Worm (Caenorhabditis elegans) whole organism, early embryonic: Measurements from ENCODE around the gene srp-2.

Experiments used
- B0310.2 ChIP-seq: sonication (generic microtip); optimal IDR thresholded peaks from 2 replicates; lab custom pipeline; 2016; ENCODE audit warnings: mild to moderate bottlenecking, missing genetic modification characterization, missing compliant biosample characterization
- F13C5.2 ChIP-seq: sonication (generic microtip); optimal IDR thresholded peaks from 2 replicates; lab custom pipeline; 2017; ENCODE audit warnings: mild to moderate bottlenecking, missing genetic modification characterization, inconsistent platforms, missing compliant biosample characterization
- aly-1 ChIP-seq: sonication (generic microtip); optimal IDR thresholded peaks from 2 replicates; lab custom pipeline; 2016; ENCODE audit warnings: missing genetic modification characterization, missing compliant biosample characterization
- ama-1 ChIP-seq: fragments of 150-350 bp; optimal IDR thresholded peaks from 2 replicates; lab custom pipeline; 2014
- ceh-13 ChIP-seq: fragments of 200-800 bp; sonication (Bioruptor generic); optimal IDR thresholded peaks from 2 replicates; lab custom pipeline; 2018; ENCODE audit warnings: mild to moderate bottlenecking, missing genetic modification characterization, missing compliant biosample characterization
- ceh-36 ChIP-seq: sonication (generic microtip); optimal IDR thresholded peaks from 2 replicates; lab custom pipeline; 2016; ENCODE audit warnings: missing genetic modification characterization, inconsistent platforms, missing compliant biosample characterization
- ets-7 ChIP-seq: sonication (generic microtip); optimal IDR thresholded peaks from 2 replicates; lab custom pipeline; 2016; ENCODE audit warnings: missing genotype, missing genetic modification characterization, missing compliant biosample characterization
- flt-1 ChIP-seq: fragments of 200-800 bp; sonication (Bioruptor generic); IDR thresholded peaks from 2 replicates; pipeline ENCODE4 v1.3.6; 2022; ENCODE audit warnings: missing genetic modification characterization, missing compliant biosample characterization
- hmbx-1 ChIP-seq: sonication (generic microtip); optimal IDR thresholded peaks from 2 replicates; lab custom pipeline; 2016; ENCODE audit warnings: mild to moderate bottlenecking, missing genetic modification characterization, missing compliant biosample characterization
- hmg-4 ChIP-seq: fragments of 200-800 bp; sonication (Bioruptor generic); optimal IDR thresholded peaks from 2 replicates; lab custom pipeline; 2018; ENCODE audit warnings: mild to moderate bottlenecking, missing genetic modification characterization, missing compliant biosample characterization
- hnd-1 ChIP-seq: sonication (generic microtip); optimal IDR thresholded peaks from 2 replicates; lab custom pipeline; 2016; ENCODE audit warnings: missing genetic modification characterization, missing compliant biosample characterization
- pes-1 ChIP-seq: fragments of 200-800 bp; sonication (Bioruptor generic); IDR thresholded peaks from 2 replicates; pipeline ENCODE4 v1.3.6; 2022; ENCODE audit warnings: missing genetic modification reagents, missing genetic modification characterization, missing compliant biosample characterization
- scrt-1 ChIP-seq: fragments of 200-800 bp; sonication (Bioruptor generic); IDR thresholded peaks from 2 replicates; pipeline ENCODE4 v1.3.6; 2022; ENCODE audit warnings: missing genetic modification characterization, missing compliant biosample characterization
- sea-1 ChIP-seq: fragments of 200-800 bp; sonication (Bioruptor generic); conservative IDR thresholded peaks from 2 replicates; pipeline ENCODE4 v1.3.6; 2022; ENCODE audit warnings: missing genetic modification characterization, missing compliant biosample characterization
- tbx-11 ChIP-seq: fragments of 200-800 bp; sonication (Bioruptor generic); IDR thresholded peaks from 2 replicates; pipeline ENCODE4 v1.3.6; 2022; ENCODE audit warnings: missing genetic modification characterization, missing compliant biosample characterization
- tbx-37 ChIP-seq: fragments of 200-800 bp; sonication (Bioruptor generic); conservative IDR thresholded peaks from 2 replicates; pipeline ENCODE4 v1.3.6; 2022; ENCODE audit warnings: missing genetic modification reagents, missing genetic modification characterization, missing compliant biosample characterization
- tra-4 ChIP-seq: sonication (generic microtip); optimal IDR thresholded peaks from 2 replicates; lab custom pipeline; 2017; ENCODE audit warnings: missing genetic modification characterization, missing compliant biosample characterization

srp-2 gene

ce11 chrV:801555-802060 lies 39.2 kb downstream of the srp-2 start:
- TF ChIP-seq ama-1 (lab: Kevin White, UChicago), result no peak
- TF ChIP-seq tbx-11, result no peak
- no peak for TF ChIP-seq hmbx-1
- no peak for TF ChIP-seq pes-1 (GFP tag; lab: Robert Waterston, UW)
- no peak for TF ChIP-seq tra-4 (tag; lab: Kevin White, UChicago)
- TF ChIP-seq F13C5.2, result no peak
- TF ChIP-seq ets-7 (tag; lab: Kevin White, UChicago), result no peak
- no peak for TF ChIP-seq B0310.2
- no peak for TF ChIP-seq aly-1 (tag; lab: Kevin White, UChicago)
- TF ChIP-seq hmg-4 (GFP tag; lab: Kevin White, UChicago), result no peak
- TF ChIP-seq ceh-13 (GFP tag; lab: Kevin White, UChicago), result no peak
- TF ChIP-seq ceh-36 (tag; lab: Kevin White, UChicago), result no peak
- TF ChIP-seq scrt-1 (GFP tag; lab: Robert Waterston, UW), result no peak
- no peak for TF ChIP-seq hnd-1 (tag; lab: Kevin White, UChicago)
- TF ChIP-seq sea-1 (GFP tag; lab: Robert Waterston, UW), result no peak
- no peak for TF ChIP-seq tbx-37 (GFP tag; lab: Robert Waterston, UW)
- no peak for TF ChIP-seq flt-1

ce11 chrV:802726-803125 lies 40.3 kb downstream of the srp-2 start:
- TF ChIP-seq tra-4 (tag; lab: Kevin White, UChicago) (no peak), F13C5.2 (no peak), scrt-1 (GFP tag; lab: Robert Waterston, UW) (no peak), ama-1 (lab: Kevin White, UChicago) (no peak)

- TF ChIP-seq F13C5.2 (no peak), ama-1 (lab: Kevin White, UChicago) (no peak), aly-1 (tag; lab: Kevin White, UChicago) (no peak), tbx-37 (GFP tag; lab: Robert Waterston, UW) (no peak), scrt-1 (GFP tag; lab: Robert Waterston, UW) (no peak), sea-1 (GFP tag; lab: Robert Waterston, UW) (no peak), ceh-13 (GFP tag; lab: Kevin White, UChicago) (no peak), ceh-36 (tag; lab: Kevin White, UChicago) (no peak), ets-7 (tag; lab: Kevin White, UChicago) (no peak), pes-1 (GFP tag; lab: Robert Waterston, UW) (no peak), hmbx-1 (no peak), tbx-11 (no peak), hnd-1 (tag; lab: Kevin White, UChicago) (no peak), hmg-4 (GFP tag; lab: Kevin White, UChicago) (no peak)
Measured at ce11 chrV:803472-803871, 41.0 kb downstream of the srp-2 start.

ce11 chrV:804485-804884 lies 42.0 kb downstream of the srp-2 start, which contains the start of gene nhr-270:
nhr-270 (minus strand) TSS chrV:804741.
- no peak for TF ChIP-seq ets-7 (tag; lab: Kevin White, UChicago)
- no peak for TF ChIP-seq tbx-11
- TF ChIP-seq flt-1, result no peak
- TF ChIP-seq B0310.2, result no peak
- no peak for TF ChIP-seq hmbx-1
- no peak for TF ChIP-seq hnd-1 (tag; lab: Kevin White, UChicago)

ce11 chrV:808260-808659 lies 45.8 kb downstream of the srp-2 start:
- no peak for TF ChIP-seq ceh-13 (GFP tag; lab: Kevin White, UChicago)
- no peak for TF ChIP-seq aly-1 (tag; lab: Kevin White, UChicago)
- no peak for TF ChIP-seq ets-7 (tag; lab: Kevin White, UChicago)
- TF ChIP-seq hmg-4 (GFP tag; lab: Kevin White, UChicago), result no peak
- TF ChIP-seq hmbx-1, result no peak
- no peak for TF ChIP-seq pes-1 (GFP tag; lab: Robert Waterston, UW)
- TF ChIP-seq tbx-11, result no peak
- TF ChIP-seq F13C5.2, result no peak
- TF ChIP-seq scrt-1 (GFP tag; lab: Robert Waterston, UW), result no peak
- no peak for TF ChIP-seq tra-4 (tag; lab: Kevin White, UChicago)
- TF ChIP-seq ama-1 (lab: Kevin White, UChicago), result no peak
- TF ChIP-seq flt-1, result no peak

- TF ChIP-seq pes-1 (GFP tag; lab: Robert Waterston, UW) (no peak), ets-7 (tag; lab: Kevin White, UChicago) (no peak), tbx-11 (no peak), tbx-37 (GFP tag; lab: Robert Waterston, UW) (no peak), ama-1 (lab: Kevin White, UChicago) (no peak), ceh-13 (GFP tag; lab: Kevin White, UChicago) (no peak), sea-1 (GFP tag; lab: Robert Waterston, UW) (no peak), scrt-1 (GFP tag; lab: Robert Waterston, UW) (no peak)
Measured at ce11 chrV:810281-810862, 47.9 kb downstream of the srp-2 start, which contains the start of gene R13D11.4. R13D11.4 (plus strand) TSS chrV:810812.

ce11 chrV:813101-813500 lies 50.7 kb downstream of the srp-2 start, which contains the start of gene R13D11.10:
R13D11.10 (minus strand) TSS chrV:813201.
- TF ChIP-seq ceh-13 (GFP tag; lab: Kevin White, UChicago) (no peak), scrt-1 (GFP tag; lab: Robert Waterston, UW) (no peak), ets-7 (tag; lab: Kevin White, UChicago) (no peak), ceh-36 (tag; lab: Kevin White, UChicago) (no peak), hmg-4 (GFP tag; lab: Kevin White, UChicago) (no peak), tbx-11 (no peak), flt-1 (no peak), F13C5.2 (no peak), hnd-1 (tag; lab: Kevin White, UChicago) (no peak), tbx-37 (GFP tag; lab: Robert Waterston, UW) (no peak), aly-1 (tag; lab: Kevin White, UChicago) (no peak), B0310.2 (no peak), ama-1 (lab: Kevin White, UChicago) (no peak), pes-1 (GFP tag; lab: Robert Waterston, UW) (no peak), tra-4 (tag; lab: Kevin White, UChicago) (no peak), sea-1 (GFP tag; lab: Robert Waterston, UW) (no peak), hmbx-1 (no peak)
